Fruit fly (Drosophila melanogaster) whole organism, embryonic: ENCODE measurements around the gene CG6345.

Experiments used
- Bgb ChIP-seq: fragments of 200-800 bp; sonication (Bioruptor generic); IDR thresholded peaks from 2 replicates; pipeline ENCODE4 v1.3.6; 2022; ENCODE audit warnings: missing biosample characterization, missing genetic modification characterization; ENCODE audit not compliant: partially characterized antibody
- CG10543 ChIP-seq: fragments of 200-800 bp; sonication (Bioruptor generic); optimal IDR thresholded peaks from 3 replicates; lab custom pipeline; 2017; ENCODE audit warnings: missing biosample characterization, mild to moderate bottlenecking, missing genetic modification characterization, moderate library complexity
- CG10654 ChIP-seq: fragments of 200-800 bp; sonication (Bioruptor generic); optimal IDR thresholded peaks from 2 replicates; lab custom pipeline; 2016; ENCODE audit warnings: missing biosample characterization, missing genetic modification characterization
- CG12104 ChIP-seq: fragments of 200-800 bp; sonication (Bioruptor generic); optimal IDR thresholded peaks from 3 replicates; lab custom pipeline; 2016; ENCODE audit warnings: missing biosample characterization, missing genetic modification characterization
- CG12299 ChIP-seq: fragments of 200-800 bp; sonication (Bioruptor generic); optimal IDR thresholded peaks from 2 replicates; lab custom pipeline; 2018; ENCODE audit warnings: missing biosample characterization, mild to moderate bottlenecking, missing genetic modification characterization
- CG12769 ChIP-seq: fragments of 200-800 bp; sonication (Bioruptor generic); optimal IDR thresholded peaks from 2 replicates; lab custom pipeline; 2019; ENCODE audit warnings: missing biosample characterization, mild to moderate bottlenecking, missing genetic modification characterization, moderate library complexity
- CG15011 ChIP-seq: fragments of 200-800 bp; sonication (Bioruptor generic); optimal IDR thresholded peaks from 3 replicates; lab custom pipeline; 2018; ENCODE audit warnings: missing biosample characterization, mild to moderate bottlenecking, missing genetic modification characterization
- CG17361 ChIP-seq: fragments of 200-800 bp; sonication (Bioruptor generic); IDR thresholded peaks from 3 replicates; pipeline ENCODE4 v1.3.6; 2022; ENCODE audit warnings: missing biosample characterization, missing genetic modification characterization
- CG18599 ChIP-seq: fragments of 200-800 bp; sonication (Bioruptor generic); optimal IDR thresholded peaks from 3 replicates; lab custom pipeline; 2017; ENCODE audit warnings: missing biosample characterization, missing genetic modification characterization, mild to moderate bottlenecking, moderate library complexity, missing genetic modification reagents
- CG30403 ChIP-seq: fragments of 200-800 bp; sonication (Bioruptor generic); optimal IDR thresholded peaks from 3 replicates; lab custom pipeline; 2016; ENCODE audit warnings: missing biosample characterization, missing genetic modification characterization
- CG31365 ChIP-seq: fragments of 200-800 bp; sonication (Bioruptor generic); optimal IDR thresholded peaks from 2 replicates; lab custom pipeline; 2018; ENCODE audit warnings: missing biosample characterization, mild to moderate bottlenecking, missing genetic modification characterization
- CG5180 ChIP-seq: fragments of 200-800 bp; sonication (Bioruptor generic); optimal IDR thresholded peaks from 3 replicates; lab custom pipeline; 2017; ENCODE audit warnings: missing biosample characterization, missing genetic modification characterization, mild to moderate bottlenecking, moderate library complexity, missing genetic modification reagents
- CG7987 ChIP-seq: fragments of 200-800 bp; sonication (Bioruptor generic); optimal IDR thresholded peaks from 2 replicates; lab custom pipeline; 2018; ENCODE audit warnings: missing biosample characterization, mild to moderate bottlenecking, missing genetic modification characterization, moderate library complexity
- Dref ChIP-seq: fragments of 200-800 bp; sonication (Bioruptor generic); IDR thresholded peaks from 2 replicates; pipeline ENCODE4 v1.3.6; 2022; ENCODE audit warnings: missing biosample characterization, missing genetic modification characterization
- GATAe ChIP-seq: fragments of 200-800 bp; sonication (Bioruptor generic); conservative IDR thresholded peaks from 2 replicates; pipeline ENCODE4 v1.3.6; 2022; ENCODE audit warnings: missing biosample characterization, missing genetic modification characterization
- HLH54F ChIP-seq: fragments of 200-800 bp; sonication (Bioruptor generic); optimal IDR thresholded peaks from 3 replicates; lab custom pipeline; 2016; ENCODE audit warnings: missing biosample characterization, missing genetic modification characterization
- Hr51 ChIP-seq, 2 experiments: fragments of 200-800 bp; sonication (Bioruptor generic); optimal IDR thresholded peaks; 2 replicates in 1 of 2; 3 replicates in 1 of 2; lab custom pipeline; 2016 to 2018; ENCODE audit warnings: missing biosample characterization in 2 of 2, missing genetic modification characterization in 2 of 2, mild to moderate bottlenecking in 1 of 2, moderate library complexity in 1 of 2
- Jarid2 ChIP-seq: fragments of 200-800 bp; sonication (Bioruptor generic); optimal IDR thresholded peaks from 3 replicates; lab custom pipeline; 2017; ENCODE audit warnings: mild to moderate bottlenecking, missing biosample characterization, missing genetic modification reagents, missing genetic modification characterization
- MESR4 ChIP-seq: fragments of 200-800 bp; sonication (Bioruptor generic); optimal IDR thresholded peaks from 2 replicates; lab custom pipeline; 2018; ENCODE audit warnings: missing biosample characterization, mild to moderate bottlenecking, missing genetic modification characterization, moderate library complexity
- NFAT ChIP-seq: fragments of 200-800 bp; sonication (Bioruptor generic); IDR thresholded peaks from 2 replicates; pipeline ENCODE4 v1.3.6; 2022; ENCODE audit warnings: missing biosample characterization, missing genetic modification characterization
- Nf-YB ChIP-seq: fragments of 200-800 bp; sonication (Bioruptor generic); optimal IDR thresholded peaks from 3 replicates; lab custom pipeline; 2019; ENCODE audit warnings: missing biosample characterization, mild to moderate bottlenecking, missing genetic modification characterization, moderate library complexity
- Optix ChIP-seq: fragments of 200-800 bp; sonication (Bioruptor generic); IDR thresholded peaks from 3 replicates; pipeline ENCODE4 v1.3.6; 2022; ENCODE audit warnings: missing biosample characterization, missing genetic modification characterization
- Pdp1 ChIP-seq, 2 experiments: fragments of 200-800 bp; sonication (Bioruptor generic); optimal IDR thresholded peaks; 3 replicates each; lab custom pipeline; 2016; ENCODE audit warnings: missing biosample characterization in 2 of 2, missing genetic modification characterization in 2 of 2, mild to moderate bottlenecking in 1 of 2, moderate library complexity in 1 of 2
- Taf1 ChIP-seq: fragments of 200-800 bp; sonication (Bioruptor generic); IDR thresholded peaks from 2 replicates; pipeline ENCODE4 v1.3.6; 2022; ENCODE audit warnings: missing biosample characterization, missing genetic modification characterization
- Vsx1 ChIP-seq: fragments of 200-800 bp; sonication (Bioruptor generic); optimal IDR thresholded peaks from 2 replicates; lab custom pipeline; 2017; ENCODE audit warnings: missing biosample characterization, mild to moderate bottlenecking, missing genetic modification characterization, missing genetic modification reagents
- aop ChIP-seq: fragments of 200-800 bp; sonication (Bioruptor generic); IDR thresholded peaks from 2 replicates; pipeline ENCODE4 v1.3.6; 2022; ENCODE audit warnings: missing biosample characterization, missing genetic modification characterization
- ara ChIP-seq: fragments of 200-800 bp; sonication (Bioruptor generic); IDR thresholded peaks from 2 replicates; pipeline ENCODE4 v1.3.6; 2022; ENCODE audit warnings: missing biosample characterization, missing genetic modification characterization
- ash1 ChIP-seq: fragments of 200-800 bp; sonication (Bioruptor generic); optimal IDR thresholded peaks from 2 replicates; lab custom pipeline; 2018; ENCODE audit warnings: missing biosample characterization, mild to moderate bottlenecking, missing genetic modification characterization
- bbx ChIP-seq: fragments of 200-800 bp; sonication (Bioruptor generic); IDR thresholded peaks from 2 replicates; pipeline ENCODE4 v1.3.6; 2022; ENCODE audit warnings: missing biosample characterization, missing genetic modification characterization; ENCODE audit not compliant: partially characterized antibody
- caup ChIP-seq: fragments of 200-800 bp; sonication (Bioruptor generic); optimal IDR thresholded peaks from 3 replicates; lab custom pipeline; 2017; ENCODE audit warnings: missing biosample characterization, mild to moderate bottlenecking, missing genetic modification characterization, moderate library complexity; ENCODE audit not compliant: severe bottlenecking
- en ChIP-seq: fragments of 200-800 bp; sonication (Bioruptor generic); optimal IDR thresholded peaks from 2 replicates; lab custom pipeline; 2016; ENCODE audit warnings: missing biosample characterization, missing genetic modification characterization
- exex ChIP-seq: fragments of 200-800 bp; sonication (Bioruptor generic); optimal IDR thresholded peaks from 4 replicates; lab custom pipeline; 2018; ENCODE audit warnings: missing biosample characterization, mild to moderate bottlenecking, missing genetic modification characterization, moderate library complexity
- fd3F ChIP-seq: fragments of 200-800 bp; sonication (Bioruptor generic); optimal IDR thresholded peaks from 2 replicates; lab custom pipeline; 2018; ENCODE audit warnings: missing biosample characterization, mild to moderate bottlenecking, missing genetic modification characterization, moderate library complexity
- ftz-f1 ChIP-seq: fragments of 200-800 bp; sonication (Bioruptor generic); optimal IDR thresholded peaks from 2 replicates; lab custom pipeline; 2016; ENCODE audit warnings: missing biosample characterization, missing genetic modification characterization
- gcm ChIP-seq: fragments of 200-800 bp; sonication (Bioruptor generic); optimal IDR thresholded peaks from 2 replicates; lab custom pipeline; 2019; ENCODE audit warnings: missing biosample characterization, mild to moderate bottlenecking, missing genetic modification characterization, moderate library complexity
- grn ChIP-seq: fragments of 200-800 bp; sonication (Bioruptor generic); optimal IDR thresholded peaks from 3 replicates; lab custom pipeline; 2017; ENCODE audit warnings: missing biosample characterization, missing genetic modification characterization
- hbn ChIP-seq: fragments of 200-800 bp; sonication (Bioruptor generic); IDR thresholded peaks from 2 replicates; pipeline ENCODE4 v1.3.6; 2022; ENCODE audit warnings: missing biosample characterization, missing genetic modification characterization; ENCODE audit not compliant: partially characterized antibody
- insv ChIP-seq, 2 experiments: fragments of 200-800 bp; sonication (Bioruptor generic); optimal IDR thresholded peaks; 3 replicates each; lab custom pipeline; 2016 to 2018; ENCODE audit warnings: missing biosample characterization in 2 of 2, missing genetic modification characterization in 2 of 2
- kay ChIP-seq: fragments of 200-800 bp; sonication (Bioruptor generic); optimal IDR thresholded peaks from 2 replicates; lab custom pipeline; 2016; ENCODE audit warnings: missing biosample characterization, missing genetic modification characterization
- klu ChIP-seq: fragments of 200-800 bp; sonication (Bioruptor generic); IDR thresholded peaks from 2 replicates; pipeline ENCODE4 v1.3.6; 2022; ENCODE audit warnings: missing biosample characterization, missing genetic modification characterization
- lab ChIP-seq: fragments of 200-800 bp; sonication (Bioruptor generic); optimal IDR thresholded peaks from 3 replicates; lab custom pipeline; 2017; ENCODE audit warnings: missing biosample characterization, missing genetic modification characterization, mild to moderate bottlenecking, moderate library complexity, missing genetic modification reagents
- mirr ChIP-seq: fragments of 200-800 bp; sonication (Bioruptor generic); optimal IDR thresholded peaks from 3 replicates; lab custom pipeline; 2018; ENCODE audit warnings: missing biosample characterization, mild to moderate bottlenecking, missing genetic modification characterization
- rib ChIP-seq: fragments of 200-800 bp; sonication (Bioruptor generic); IDR thresholded peaks from 2 replicates; pipeline ENCODE4 v1.3.6; 2022; ENCODE audit warnings: missing biosample characterization, missing genetic modification characterization
- sd ChIP-seq: fragments of 200-800 bp; sonication (Bioruptor generic); optimal IDR thresholded peaks from 3 replicates; lab custom pipeline; 2018; ENCODE audit warnings: missing biosample characterization, mild to moderate bottlenecking, missing genetic modification characterization, moderate library complexity
- sima ChIP-seq: fragments of 200-800 bp; sonication (Bioruptor generic); optimal IDR thresholded peaks from 2 replicates; lab custom pipeline; 2016; ENCODE audit warnings: missing biosample characterization, missing genetic modification characterization
- so ChIP-seq: fragments of 200-800 bp; sonication (Bioruptor generic); IDR thresholded peaks from 3 replicates; pipeline ENCODE4 v1.3.6; 2022; ENCODE audit warnings: missing biosample characterization, missing genetic modification characterization
- sob ChIP-seq: fragments of 200-800 bp; sonication (Bioruptor generic); IDR thresholded peaks from 2 replicates; pipeline ENCODE4 v1.3.6; 2022; ENCODE audit warnings: missing biosample characterization, missing genetic modification characterization
- sug ChIP-seq: fragments of 200-800 bp; optimal IDR thresholded peaks from 2 replicates; lab custom pipeline; 2019; ENCODE audit warnings: missing biosample characterization, mild to moderate bottlenecking, missing genetic modification characterization, moderate library complexity
- tgo ChIP-seq: fragments of 200-800 bp; sonication (Bioruptor generic); IDR thresholded peaks from 3 replicates; pipeline ENCODE4 v1.3.6; 2022; ENCODE audit warnings: missing biosample characterization, missing genetic modification characterization

Gene CG6345

dm6 chr3R:10394368-10394770 lies 21.5 kb downstream of the CG6345 start (continued):
- TF ChIP-seq Vsx1 (GFP tag; lab: Kevin White, UChicago) (peak; percentile 64), insv (GFP tag; optimal IDR thresholded peaks at IDR 0.05; lab: Kevin White, UChicago) (no peak), CG7987 (GFP tag; lab: Kevin White, UChicago) (peak; percentile 18), lab (GFP tag; lab: Kevin White, UChicago) (no peak), GATAe (GFP tag; lab: Robert Waterston, UW) (peak; percentile 89), Dref (GFP tag; lab: Robert Waterston, UW) (no peak), exex (tag; lab: Kevin White, UChicago) (peak; percentile 100), CG10543 (GFP tag; lab: Kevin White, UChicago) (peak; percentile 41), sug (tag; lab: Kevin White, UChicago) (peak; percentile 74), Optix (peak; percentile 19; the same call in 1 of the 3 replicates), sob (0 out of 2 replicates have a peak, but pooled peaks have one; percentile 11), Pdp1 (GFP tag; optimal IDR thresholded peaks at IDR 0.05; lab: Kevin White, UChicago) (peak in 1 of 2 experiments; percentile 33), aop (GFP tag; lab: Robert Waterston, UW) (no peak), en (no peak), MESR4 (no peak), kay (GFP tag; lab: Kevin White, UChicago) (no peak), mirr (GFP tag; lab: Kevin White, UChicago) (peak; percentile 93), ftz-f1 (GFP tag; lab: Kevin White, UChicago) (peak; percentile 30), Hr51 (GFP tag; optimal IDR thresholded peaks at IDR 0.05; lab: Kevin White, UChicago) (no peak), Nf-YB (GFP tag; lab: Kevin White, UChicago) (no peak), tgo (GFP tag; lab: Robert Waterston, UW) (no peak), CG15011 (GFP tag; lab: Kevin White, UChicago) (no peak), so (0 out of 3 replicates have a peak, but pooled peaks have one; percentile 14), CG18599 (peak; percentile 8), CG12769 (tag; lab: Kevin White, UChicago) (peak; percentile 36), ash1 (GFP tag; lab: Kevin White, UChicago) (no peak), Taf1 (no peak), sd (peak; percentile 60), grn (peak; percentile 81), Bgb (no peak), NFAT (GFP tag; lab: Robert Waterston, UW) (0 out of 2 replicates have a peak, but pooled peaks have one; percentile 19), CG31365 (tag; lab: Kevin White, UChicago) (no peak), sima (GFP tag; lab: Kevin White, UChicago) (no peak)

- TF ChIP-seq CG30403 (GFP tag; lab: Kevin White, UChicago) = peak; percentile 85
- TF ChIP-seq CG17361 (GFP tag; lab: Robert Waterston, UW) = peak; percentile 86
- no peak for TF ChIP-seq bbx (GFP tag; lab: Robert Waterston, UW)
- TF ChIP-seq rib (GFP tag; lab: Robert Waterston, UW) = peak; percentile 75; the same call in 1 of the 2 replicates
- peak; percentile 55 for TF ChIP-seq CG12104
- peak; percentile 56 for TF ChIP-seq Jarid2 (GFP tag; lab: Kevin White, UChicago)
- TF ChIP-seq HLH54F (GFP tag; lab: Kevin White, UChicago) = peak; percentile 48
- TF ChIP-seq CG12299 = peak; percentile 64
- peak; percentile 77 for TF ChIP-seq gcm (GFP tag; lab: Kevin White, UChicago)
- no peak for TF ChIP-seq hbn (GFP tag; lab: Robert Waterston, UW)
- peak; percentile 73 for TF ChIP-seq CG10654
- peak; percentile 44 for TF ChIP-seq CG5180 (GFP tag; lab: Kevin White, UChicago)
- peak; percentile 64; the same call in 1 of the 2 replicates for TF ChIP-seq ara (GFP tag; lab: Robert Waterston, UW)
- peak; percentile 60 for TF ChIP-seq caup (GFP tag; lab: Kevin White, UChicago)
- TF ChIP-seq klu = no peak
- TF ChIP-seq fd3F (GFP tag; lab: Kevin White, UChicago) = peak; percentile 87
Measured at dm6 chr3R:10393654-10394367, 22.0 kb downstream of the CG6345 start.
